Worm (Caenorhabditis elegans): ENCODE results near the gene F54D1.6.

ce11 chrIV:11306548-11306947 lies 18.9 kb downstream of the F54D1.6 start, which contains the start of gene B0035.13:
- TF ChIP-seq ceh-8 (GFP tag; optimal IDR thresholded peaks at IDR 0.05) (no peak), ceh-90 (tag; optimal IDR thresholded peaks at IDR 0.05) (no peak), lin-35 (GFP tag; optimal IDR thresholded peaks at IDR 0.05) (no peak)

Data from whole organism, L1 larva.